Worm (Caenorhabditis elegans): ENCODE results near the gene T05A7.11.

The T05A7.11 gene

DNA sequence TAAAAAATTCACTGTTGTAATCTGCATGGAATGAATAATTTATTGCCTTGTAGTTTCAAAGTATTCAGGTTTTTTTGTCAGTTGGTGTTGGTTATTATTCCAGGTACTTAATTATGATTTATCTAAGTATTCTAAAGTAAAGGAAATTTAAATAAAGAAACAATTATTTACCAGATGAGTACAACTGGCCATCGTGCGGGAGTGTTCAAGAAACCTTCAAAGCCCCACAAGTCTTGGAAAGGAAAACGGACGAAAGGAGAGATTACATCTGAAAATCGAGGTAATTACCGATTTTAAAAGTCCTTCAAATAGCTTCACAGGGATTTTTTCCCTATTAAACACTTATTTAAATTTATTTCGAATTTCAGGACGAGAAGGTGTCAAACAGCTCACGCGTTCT lies 44.9 kb upstream of the T05A7.11 start, which contains the start of gene tag-151 (continued):
- TF ChIP-seq egl-44 (GFP tag; IDR thresholded peaks at IDR 0.05) (no peak), attf-3 (GFP tag; conservative IDR thresholded peaks at IDR 0.05) (no peak), nfya-1 (tag; optimal IDR thresholded peaks at IDR 0.05; ENCODE audit: borderline replicate concordance, insufficient read depth) (no peak), mel-28 (tag; optimal IDR thresholded peaks at IDR 0.05; ENCODE audit: borderline replicate concordance) (no peak), tbx-9 (tag; optimal IDR thresholded peaks at IDR 0.05; ENCODE audit: borderline replicate concordance) (no peak), egrh-3 (GFP tag; IDR thresholded peaks at IDR 0.05) (no peak), somi-1 (GFP tag; optimal IDR thresholded peaks at IDR 0.05) (no peak), tbp1 (GFP tag; optimal IDR thresholded peaks at IDR 0.05) (no peak), snpc-1.1 (tag; optimal IDR thresholded peaks at IDR 0.05; ENCODE audit: insufficient read depth) (no peak), ceh-58 (GFP tag; IDR thresholded peaks at IDR 0.05) (no peak)

DNA sequence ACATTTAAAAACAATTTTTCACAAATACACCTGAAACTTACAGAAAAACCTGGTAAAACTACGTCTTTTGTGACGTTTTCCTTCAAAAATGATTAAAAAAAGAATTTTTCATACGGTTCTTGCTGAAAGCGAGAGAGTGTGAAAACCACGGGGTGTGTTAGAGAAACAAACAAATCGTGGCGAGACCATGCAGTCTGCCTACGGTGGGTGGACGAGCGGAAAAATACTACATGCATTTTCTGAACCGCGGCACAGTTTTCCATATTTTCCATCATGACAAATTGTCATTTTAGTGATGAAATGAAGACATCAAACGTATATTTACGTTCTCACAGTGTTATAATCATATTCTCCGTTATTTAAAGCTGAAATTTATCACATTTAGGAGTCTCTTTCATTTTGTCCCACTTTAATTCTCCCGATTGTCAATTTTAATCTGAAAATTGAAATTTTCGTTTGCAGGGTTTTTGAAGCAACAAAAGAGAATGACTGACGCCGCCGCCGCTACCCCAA lies 41.2 kb upstream of the T05A7.11 start, which contains the start of the genes F10G7.9 and tsn-1:
Gene F10G7.9 (minus strand): TSS at position 127 of the 513 bp plus-strand sequence.
Gene tsn-1 (plus strand): TSS at position 463 of the 513 bp plus-strand sequence.
- TF ChIP-seq akir-1 (GFP tag; optimal IDR thresholded peaks at IDR 0.05): no peak
- TF ChIP-seq sdz-38 (tag; optimal IDR thresholded peaks at IDR 0.05): no peak
- TF ChIP-seq Y79H2A.3 (GFP tag; conservative IDR thresholded peaks at IDR 0.05): no peak
- peak; percentile 77 for TF ChIP-seq nhr-80 (tag; optimal IDR thresholded peaks at IDR 0.05)
- peak; percentile 71 for TF ChIP-seq mcd-1 (GFP tag; IDR thresholded peaks at IDR 0.05)
- no peak for TF ChIP-seq repo-1 (tag; optimal IDR thresholded peaks at IDR 0.05)
- no peak for TF ChIP-seq F57A8.1 (GFP tag; optimal IDR thresholded peaks at IDR 0.05)
- no peak for TF ChIP-seq madf-3 (GFP tag; IDR thresholded peaks at IDR 0.05)
- peak; percentile 40 for TF ChIP-seq efl-1 (GFP tag; optimal IDR thresholded peaks at IDR 0.05)
- no peak for TF ChIP-seq aptf-3 (GFP tag; IDR thresholded peaks at IDR 0.05)
- TF ChIP-seq let-607 (tag; optimal IDR thresholded peaks at IDR 0.05): peak; percentile 98 to 99
- TF ChIP-seq zim-3 (tag; optimal IDR thresholded peaks at IDR 0.05): no peak
- TF ChIP-seq ztf-6 (GFP tag; IDR thresholded peaks at IDR 0.05): no peak
- no peak for TF ChIP-seq attf-6 (GFP tag; IDR thresholded peaks at IDR 0.05)
- TF ChIP-seq sea-2 (GFP tag; IDR thresholded peaks at IDR 0.05): no peak
- TF ChIP-seq F33H1.4 (GFP tag; IDR thresholded peaks at IDR 0.05): peak; percentile 92
- no peak for TF ChIP-seq hlh-26 (GFP tag; conservative IDR thresholded peaks at IDR 0.05)
- TF ChIP-seq nhr-27 (tag; optimal IDR thresholded peaks at IDR 0.05): no peak
- no peak for TF ChIP-seq ceh-58 (GFP tag; IDR thresholded peaks at IDR 0.05)
- TF ChIP-seq lsl-1 (GFP tag; optimal IDR thresholded peaks at IDR 0.05): peak; percentile 86
- peak; percentile 50; the same call in 1 of the 2 replicates for TF ChIP-seq ceh-100 (GFP tag; IDR thresholded peaks at IDR 0.05)
- peak; percentile 29 for TF ChIP-seq F23B12.7 (tag; optimal IDR thresholded peaks at IDR 0.05; ENCODE audit: insufficient read depth)
- no peak for TF ChIP-seq rec-8 (tag; optimal IDR thresholded peaks at IDR 0.05)
- TF ChIP-seq Y67H2A.10 (GFP tag; conservative IDR thresholded peaks at IDR 0.05): no peak
- peak; percentile 6 for TF ChIP-seq F49E8.2 (tag; optimal IDR thresholded peaks at IDR 0.05; ENCODE audit: insufficient read depth)
- TF ChIP-seq snpc-3.4 (tag; optimal IDR thresholded peaks at IDR 0.05): peak; percentile 74
- no peak for TF ChIP-seq egl-18 (GFP tag; IDR thresholded peaks at IDR 0.05)
- no peak for TF ChIP-seq ztf-18 (tag; optimal IDR thresholded peaks at IDR 0.05)
- TF ChIP-seq madf-8 (GFP tag; conservative IDR thresholded peaks at IDR 0.05): peak; percentile 14; the same call in 1 of the 2 replicates
- no peak for TF ChIP-seq rcor-1 (GFP tag; IDR thresholded peaks at IDR 0.05)
- no peak for TF ChIP-seq rpc-1 (optimal IDR thresholded peaks at IDR 0.05)
- TF ChIP-seq rpc-1 (tag; optimal IDR thresholded peaks at IDR 0.05): no peak
- no peak for TF ChIP-seq ztf-22 (GFP tag; optimal IDR thresholded peaks at IDR 0.05)
- TF ChIP-seq lsy-27 (tag; optimal IDR thresholded peaks at IDR 0.05; ENCODE audit: borderline replicate concordance, insufficient read depth): no peak
- TF ChIP-seq egl-44 (GFP tag; IDR thresholded peaks at IDR 0.05): no peak
- TF ChIP-seq snpc-4 (GFP tag; optimal IDR thresholded peaks at IDR 0.05): no peak
- TF ChIP-seq snpc-4 (tag; optimal IDR thresholded peaks at IDR 0.05): peak in 3 of 4 experiments; percentile 7 to 53 (median 28)
- no peak for TF ChIP-seq ztf-28 (GFP tag; IDR thresholded peaks at IDR 0.05)
